Worm (Caenorhabditis elegans): ENCODE measurements around the gene odr-2.

odr-2 gene

ce11 chrV:7060396-7060795 lies 43.0 kb upstream of the odr-2 start, which contains the start of the genes Y57E12AL.6 and Y57E12AL.1 (continued):
- TF ChIP-seq Y116A8C.19 (tag; optimal IDR thresholded peaks at IDR 0.05; ENCODE audit: borderline replicate concordance) (no peak), lin-35 (GFP tag; optimal IDR thresholded peaks at IDR 0.05) (peak; percentile 81 to 92), C16A3.4 (tag; optimal IDR thresholded peaks at IDR 0.05) (peak; percentile 89), hlh-4 (tag; optimal IDR thresholded peaks at IDR 0.05) (no peak)

- peak; percentile 42 for TF ChIP-seq snpc-4 (tag; optimal IDR thresholded peaks at IDR 0.05)
Measured at ce11 chrV:7062790-7063189, 40.6 kb upstream of the odr-2 start, which contains the start of gene tmem-258. Gene tmem-258, plus strand, starts transcription at chrV:7063174.

- TF ChIP-seq zip-4 (GFP tag; optimal IDR thresholded peaks at IDR 0.05) (no peak), sup-37 (GFP tag; optimal IDR thresholded peaks at IDR 0.05) (no peak), ceh-90 (tag; optimal IDR thresholded peaks at IDR 0.05) (no peak), lin-35 (GFP tag; optimal IDR thresholded peaks at IDR 0.05) (no peak), ztf-11 (tag; optimal IDR thresholded peaks at IDR 0.05) (no peak), lin-15B (tag; optimal IDR thresholded peaks at IDR 0.05) (no peak)
Measured at ce11 chrV:7065226-7065625, 38.1 kb upstream of the odr-2 start, which contains the start of gene Y57E12AR.1. Gene Y57E12AR.1, minus strand, starts transcription at chrV:7065326.

- peak; percentile 82 for TF ChIP-seq blmp-1 (tag; optimal IDR thresholded peaks at IDR 0.05)
- no peak for TF ChIP-seq nhr-237 (tag; optimal IDR thresholded peaks at IDR 0.05)
Measured at ce11 chrV:7068861-7069260, 34.5 kb upstream of the odr-2 start.

ce11 chrV:7069605-7070004 lies 33.7 kb upstream of the odr-2 start:
- TF ChIP-seq unc-98 (GFP tag; IDR thresholded peaks at IDR 0.05): no peak
- no peak for TF ChIP-seq efl-1 (optimal IDR thresholded peaks at IDR 0.05)
- peak in 1 of 2 experiments; percentile 85 for TF ChIP-seq efl-1 (GFP tag; optimal IDR thresholded peaks at IDR 0.05 in 1 of 2)

ce11 chrV:7072309-7072708 lies 31.0 kb upstream of the odr-2 start, which contains the start of gene F27B10.1:
Gene F27B10.1, plus strand, starts transcription at chrV:7072609.
- TF ChIP-seq lin-14 (GFP tag; optimal IDR thresholded peaks at IDR 0.05) (peak; percentile 4), pag-3 (tag; optimal IDR thresholded peaks at IDR 0.05; ENCODE audit: borderline replicate concordance, insufficient read depth) (no peak)

ce11 chrV:7075646-7076045 lies 27.7 kb upstream of the odr-2 start, which contains the start of gene npa-1:
Gene npa-1, plus strand, starts transcription at chrV:7075787.
- TF ChIP-seq efl-3 (GFP tag; optimal IDR thresholded peaks at IDR 0.05) (no peak), efl-1 (optimal IDR thresholded peaks at IDR 0.05) (no peak), efl-1 (GFP tag; optimal IDR thresholded peaks at IDR 0.05 in 1 of 2) (peak in 1 of 2 experiments; percentile 75), elt-2 (tag; optimal IDR thresholded peaks at IDR 0.05) (peak; percentile 18), sptf-1 (tag; optimal IDR thresholded peaks at IDR 0.05) (no peak), nhr-47 (tag; optimal IDR thresholded peaks at IDR 0.05) (no peak), pqm-1 (tag; optimal IDR thresholded peaks at IDR 0.05) (peak; percentile 48)

ce11 chrV:7076161-7076560 lies 27.2 kb upstream of the odr-2 start:
- TF ChIP-seq elt-3 (tag; optimal IDR thresholded peaks at IDR 0.05): no peak
- TF ChIP-seq jun-1 (tag; optimal IDR thresholded peaks at IDR 0.05): peak; percentile 13
- peak in 1 of 2 experiments; percentile 30 for TF ChIP-seq lin-35 (GFP tag; optimal IDR thresholded peaks at IDR 0.05)
- TF ChIP-seq pqm-1 (tag; optimal IDR thresholded peaks at IDR 0.05): no peak
- TF ChIP-seq sptf-1 (tag; optimal IDR thresholded peaks at IDR 0.05): no peak
- TF ChIP-seq lsy-2 (tag; optimal IDR thresholded peaks at IDR 0.05): no peak
- TF ChIP-seq nhr-71 (tag; optimal IDR thresholded peaks at IDR 0.05): peak; percentile 12
- no peak for TF ChIP-seq mab-9 (GFP tag; IDR thresholded peaks at IDR 0.05)
- TF ChIP-seq zip-4 (GFP tag; optimal IDR thresholded peaks at IDR 0.05): no peak
- TF ChIP-seq xbp-1 (tag; optimal IDR thresholded peaks at IDR 0.05): no peak
- no peak for TF ChIP-seq efl-1 (optimal IDR thresholded peaks at IDR 0.05)
- TF ChIP-seq efl-1 (GFP tag; optimal IDR thresholded peaks at IDR 0.05 in 1 of 2): peak in 1 of 2 experiments; percentile 88
- no peak for TF ChIP-seq F16B12.6 (tag; optimal IDR thresholded peaks at IDR 0.05)
- TF ChIP-seq elt-2 (tag; optimal IDR thresholded peaks at IDR 0.05): peak; percentile 57
